Worm (Caenorhabditis elegans) whole organism, late embryonic: ENCODE measurements around the gene sms-5.

Experiments used
- C38D4.7 ChIP-seq: fragments of 200-800 bp; sonication (Bioruptor generic); optimal IDR thresholded peaks from 2 replicates; lab custom pipeline; 2018; ENCODE audit warnings: mild to moderate bottlenecking, missing genetic modification characterization, moderate library complexity, missing compliant biosample characterization
- F13H6.1 ChIP-seq: sonication (generic microtip); optimal IDR thresholded peaks from 2 replicates; lab custom pipeline; 2016; ENCODE audit warnings: missing genetic modification characterization, missing compliant biosample characterization
- K02D7.2 ChIP-seq: sonication (generic microtip); optimal IDR thresholded peaks from 2 replicates; lab custom pipeline; 2017; ENCODE audit warnings: mild to moderate bottlenecking, missing genetic modification characterization, missing compliant biosample characterization
- T23F11.4 ChIP-seq: fragments of 200-800 bp; sonication (Bioruptor generic); optimal IDR thresholded peaks from 2 replicates; lab custom pipeline; 2018; ENCODE audit warnings: mild to moderate bottlenecking, missing genetic modification characterization, missing compliant biosample characterization
- Y22D7AL.16 ChIP-seq: sonication (generic microtip); optimal IDR thresholded peaks from 2 replicates; lab custom pipeline; 2016; ENCODE audit warnings: missing genetic modification characterization, missing compliant biosample characterization
- ama-1 ChIP-seq: fragments of 150-350 bp; optimal IDR thresholded peaks from 2 replicates; lab custom pipeline; 2014
- ceh-14 ChIP-seq: sonication (generic microtip); optimal IDR thresholded peaks from 2 replicates; lab custom pipeline; 2016; ENCODE audit warnings: missing genotype, missing genetic modification characterization, missing compliant biosample characterization
- ceh-19 ChIP-seq: fragments of 200-800 bp; sonication (Bioruptor generic); optimal IDR thresholded peaks from 2 replicates; lab custom pipeline; 2018; ENCODE audit warnings: mild to moderate bottlenecking, missing genetic modification characterization, missing compliant biosample characterization
- ceh-22 ChIP-seq: sonication (generic microtip); optimal IDR thresholded peaks from 2 replicates; lab custom pipeline; 2017; ENCODE audit warnings: missing biosample characterization, missing genetic modification characterization
- ceh-24 ChIP-seq: sonication (generic microtip); optimal IDR thresholded peaks from 2 replicates; lab custom pipeline; 2016; ENCODE audit warnings: mild to moderate bottlenecking, missing genetic modification characterization, missing compliant biosample characterization
- ceh-30 ChIP-seq: fragments of 150-350 bp; optimal IDR thresholded peaks from 2 replicates; lab custom pipeline; 2014; ENCODE audit warnings: missing biosample characterization, missing genetic modification characterization
- ceh-31 ChIP-seq: sonication (generic microtip); optimal IDR thresholded peaks from 2 replicates; lab custom pipeline; 2016; ENCODE audit warnings: missing genetic modification characterization, missing compliant biosample characterization
- ceh-34 ChIP-seq: sonication (generic microtip); optimal IDR thresholded peaks from 2 replicates; lab custom pipeline; 2016; ENCODE audit warnings: mild to moderate bottlenecking, missing genetic modification characterization, missing compliant biosample characterization
- ceh-45 ChIP-seq: fragments of 200-800 bp; sonication (Bioruptor generic); IDR thresholded peaks from 2 replicates; pipeline ENCODE4 v1.3.6; 2022; ENCODE audit warnings: missing genetic modification reagents, missing genetic modification characterization, missing compliant biosample characterization
- ceh-48 ChIP-seq: sonication (generic microtip); optimal IDR thresholded peaks from 2 replicates; lab custom pipeline; 2016; ENCODE audit warnings: missing genetic modification characterization, inconsistent platforms, missing compliant biosample characterization
- ceh-6 ChIP-seq: fragments of 200-800 bp; sonication (Bioruptor generic); optimal IDR thresholded peaks from 2 replicates; lab custom pipeline; 2018; ENCODE audit warnings: mild to moderate bottlenecking, missing genetic modification characterization, missing compliant biosample characterization
- dve-1 ChIP-seq: sonication (generic microtip); optimal IDR thresholded peaks from 2 replicates; lab custom pipeline; 2017; ENCODE audit warnings: antibody characterized with exemption, mild to moderate bottlenecking, missing genetic modification characterization, missing compliant biosample characterization
- elt-4 ChIP-seq: sonication (generic microtip); optimal IDR thresholded peaks from 2 replicates; lab custom pipeline; 2016; ENCODE audit warnings: missing genetic modification characterization, missing compliant biosample characterization
- ets-4 ChIP-seq: sonication (generic microtip); optimal IDR thresholded peaks from 2 replicates; lab custom pipeline; 2016; ENCODE audit warnings: missing genetic modification characterization, missing compliant biosample characterization
- eyg-1 ChIP-seq: sonication (generic microtip); optimal IDR thresholded peaks from 2 replicates; lab custom pipeline; 2016; ENCODE audit warnings: missing genotype, missing genetic modification characterization, missing compliant biosample characterization
- fax-1 ChIP-seq: sonication (generic microtip); optimal IDR thresholded peaks from 2 replicates; lab custom pipeline; 2016; ENCODE audit warnings: missing genotype, missing genetic modification characterization, missing compliant biosample characterization
- fkh-6 ChIP-seq: sonication (generic microtip); optimal IDR thresholded peaks from 2 replicates; lab custom pipeline; 2016; ENCODE audit warnings: missing genetic modification characterization, missing compliant biosample characterization
- gmeb-2 ChIP-seq: sonication (generic microtip); optimal IDR thresholded peaks from 2 replicates; lab custom pipeline; 2016; ENCODE audit warnings: missing genetic modification characterization, inconsistent platforms, missing compliant biosample characterization
- hlh-13 ChIP-seq: fragments of 200-800 bp; sonication (Bioruptor generic); optimal IDR thresholded peaks from 2 replicates; lab custom pipeline; 2018; ENCODE audit warnings: mild to moderate bottlenecking, missing genetic modification characterization, missing compliant biosample characterization
- hlh-15 ChIP-seq: sonication (generic microtip); optimal IDR thresholded peaks from 2 replicates; lab custom pipeline; 2016; ENCODE audit warnings: missing genetic modification characterization, missing compliant biosample characterization
- hlh-30 ChIP-seq: sonication (generic microtip); optimal IDR thresholded peaks from 2 replicates; lab custom pipeline; 2017; ENCODE audit warnings: antibody characterized with exemption, missing genetic modification characterization, missing compliant biosample characterization; ENCODE audit not compliant: insufficient read depth
- hlh-6 ChIP-seq: sonication (generic microtip); optimal IDR thresholded peaks from 2 replicates; lab custom pipeline; 2016; ENCODE audit warnings: missing genotype, missing genetic modification characterization, missing compliant biosample characterization
- hlh-8 ChIP-seq: sonication (generic microtip); optimal IDR thresholded peaks from 2 replicates; lab custom pipeline; 2016; ENCODE audit warnings: missing genotype, missing genetic modification characterization, missing compliant biosample characterization
- lim-6 ChIP-seq: sonication (generic microtip); optimal IDR thresholded peaks from 2 replicates; lab custom pipeline; 2016; ENCODE audit warnings: missing genetic modification characterization, missing compliant biosample characterization
- madf-2 ChIP-seq: sonication (generic microtip); optimal IDR thresholded peaks from 2 replicates; lab custom pipeline; 2017; ENCODE audit warnings: missing genetic modification characterization, missing compliant biosample characterization
- mec-3 ChIP-seq: sonication (generic microtip); optimal IDR thresholded peaks from 2 replicates; lab custom pipeline; 2016; ENCODE audit warnings: borderline replicate concordance, missing genetic modification characterization, missing compliant biosample characterization
- nfya-1 ChIP-seq: sonication (generic microtip); optimal IDR thresholded peaks from 2 replicates; lab custom pipeline; 2017; ENCODE audit warnings: missing genetic modification characterization, mild to moderate bottlenecking, missing compliant biosample characterization, antibody characterized with exemption, moderate library complexity
- nhr-232 ChIP-seq: sonication (generic microtip); optimal IDR thresholded peaks from 2 replicates; lab custom pipeline; 2016; ENCODE audit warnings: missing genetic modification characterization, missing compliant biosample characterization
- npax-4 ChIP-seq: sonication (generic microtip); optimal IDR thresholded peaks from 2 replicates; lab custom pipeline; 2016; ENCODE audit warnings: missing genetic modification characterization, missing compliant biosample characterization
- pag-3 ChIP-seq: sonication (generic microtip); optimal IDR thresholded peaks from 2 replicates; lab custom pipeline; 2016; ENCODE audit warnings: missing compliant biosample characterization, missing genetic modification characterization, borderline replicate concordance
- pat-9 ChIP-seq: fragments of 200-800 bp; sonication (Bioruptor generic); optimal IDR thresholded peaks from 2 replicates; lab custom pipeline; 2018; ENCODE audit warnings: mild to moderate bottlenecking, missing genetic modification characterization, moderate library complexity, missing compliant biosample characterization
- pha-2 ChIP-seq: sonication (generic microtip); optimal IDR thresholded peaks from 2 replicates; lab custom pipeline; 2017; ENCODE audit warnings: mild to moderate bottlenecking, missing genetic modification characterization, missing compliant biosample characterization
- pha-4 ChIP-seq: fragments of 150-350 bp; optimal IDR thresholded peaks from 2 replicates; lab custom pipeline; 2018; ENCODE audit warnings: missing biosample characterization, missing genetic modification reagents, missing genetic modification characterization
- pqm-1 ChIP-seq: sonication (generic microtip); optimal IDR thresholded peaks from 2 replicates; lab custom pipeline; 2016; ENCODE audit warnings: missing genetic modification characterization, missing compliant biosample characterization
- pros-1 ChIP-seq: fragments of 150-350 bp; optimal IDR thresholded peaks from 2 replicates; lab custom pipeline; 2014; ENCODE audit warnings: missing biosample characterization, missing genetic modification reagents, missing genetic modification characterization
- ref-2 ChIP-seq: sonication (generic microtip); optimal IDR thresholded peaks from 2 replicates; lab custom pipeline; 2016; ENCODE audit warnings: missing genetic modification characterization, missing compliant biosample characterization
- sdc-2 ChIP-seq: sonication (generic microtip); optimal IDR thresholded peaks from 2 replicates; lab custom pipeline; 2016; ENCODE audit warnings: missing genotype, missing genetic modification characterization, missing compliant biosample characterization
- sox-2 ChIP-seq: fragments of 200-800 bp; sonication (Bioruptor generic); IDR thresholded peaks from 2 replicates; pipeline ENCODE4 v1.3.6; 2022; ENCODE audit warnings: missing genetic modification reagents, missing genetic modification characterization, missing compliant biosample characterization
- sox-4 ChIP-seq: sonication (generic microtip); optimal IDR thresholded peaks from 2 replicates; lab custom pipeline; 2017; ENCODE audit warnings: mild to moderate bottlenecking, missing genetic modification characterization, inconsistent platforms, missing compliant biosample characterization
- tbx-2 ChIP-seq: sonication (generic microtip); optimal IDR thresholded peaks from 2 replicates; lab custom pipeline; 2016; ENCODE audit warnings: missing genetic modification characterization, missing compliant biosample characterization
- tbx-7 ChIP-seq: sonication (generic microtip); optimal IDR thresholded peaks from 2 replicates; lab custom pipeline; 2016; ENCODE audit warnings: missing genotype, missing genetic modification characterization, missing compliant biosample characterization
- ttx-3 ChIP-seq: sonication (generic microtip); optimal IDR thresholded peaks from 2 replicates; lab custom pipeline; 2016; ENCODE audit warnings: missing genetic modification reagents, missing genetic modification characterization, missing compliant biosample characterization
- unc-3 ChIP-seq, 2 experiments: fragments of 200-800 bp in 1 of 2; sonication (Bioruptor generic) in 1 of 2; sonication (generic microtip) in 1 of 2; conservative IDR thresholded peaks in 1 of 2; optimal IDR thresholded peaks in 1 of 2; 2 replicates each; pipeline versions ENCODE4 v1.3.6 to Lab custom; 2016 to 2022; ENCODE audit warnings: missing compliant biosample characterization in 2 of 2, missing genetic modification characterization in 2 of 2, missing genetic modification reagents in 1 of 2
- unc-42 ChIP-seq: sonication (generic microtip); optimal IDR thresholded peaks from 2 replicates; lab custom pipeline; 2016; ENCODE audit warnings: missing genotype, missing genetic modification characterization, missing compliant biosample characterization
- unc-55 ChIP-seq: sonication (generic microtip); optimal IDR thresholded peaks from 2 replicates; lab custom pipeline; 2017; ENCODE audit warnings: missing biosample characterization, missing genetic modification reagents, missing genetic modification characterization
- unc-86 ChIP-seq: sonication (generic microtip); optimal IDR thresholded peaks from 2 replicates; lab custom pipeline; 2016; ENCODE audit warnings: missing genetic modification characterization, missing compliant biosample characterization
- zip-5 ChIP-seq: sonication (generic microtip); optimal IDR thresholded peaks from 2 replicates; lab custom pipeline; 2016; ENCODE audit warnings: missing genetic modification characterization, missing compliant biosample characterization
- ztf-16 ChIP-seq: sonication (generic microtip); optimal IDR thresholded peaks from 2 replicates; lab custom pipeline; 2017; ENCODE audit warnings: missing genetic modification characterization, missing compliant biosample characterization

The sms-5 gene

ce11 chrII:475890-476420 lies 19.3 kb upstream of the sms-5 start, which contains the start of gene nsun-1:
TSS of gene nsun-1 (minus strand) at chrII:475940.
- TF ChIP-seq madf-2 (tag; lab: Kevin White, UChicago) (no peak), Y22D7AL.16 (tag; lab: Kevin White, UChicago) (no peak), ets-4 (tag; lab: Kevin White, UChicago) (peak; percentile 66), pqm-1 (tag; lab: Kevin White, UChicago) (no peak), zip-5 (peak; percentile 60), fax-1 (tag; lab: Kevin White, UChicago) (no peak), hlh-15 (tag; lab: Kevin White, UChicago) (no peak), K02D7.2 (no peak), sdc-2 (tag; lab: Kevin White, UChicago) (no peak), ceh-6 (GFP tag; lab: Kevin White, UChicago) (no peak), nhr-232 (tag; lab: Kevin White, UChicago) (no peak), ceh-22 (tag; lab: Kevin White, UChicago) (no peak), dve-1 (tag; lab: Kevin White, UChicago) (no peak), tbx-7 (peak; percentile 51), ceh-34 (tag; lab: Kevin White, UChicago) (peak; percentile 5), sox-2 (GFP tag; lab: Robert Waterston, UW) (no peak), T23F11.4 (GFP tag; lab: Kevin White, UChicago) (no peak), C38D4.7 (no peak), F13H6.1 (no peak), hlh-13 (no peak), npax-4 (no peak), pha-2 (tag; lab: Kevin White, UChicago) (no peak), pha-4 (no peak), mec-3 (peak; percentile 45), ttx-3 (tag; lab: Kevin White, UChicago) (no peak), ceh-45 (GFP tag; lab: Robert Waterston, UW) (no peak), pag-3 (no peak), eyg-1 (tag; lab: Kevin White, UChicago) (no peak), pat-9 (tag; lab: Kevin White, UChicago) (peak; percentile 29), hlh-8 (tag; lab: Kevin White, UChicago) (peak; percentile 40), ceh-24 (tag; lab: Kevin White, UChicago) (no peak), gmeb-2 (tag; lab: Kevin White, UChicago) (no peak), ztf-16 (tag; lab: Kevin White, UChicago) (peak; percentile 22), fkh-6 (tag; lab: Kevin White, UChicago) (no peak), ref-2 (tag; lab: Kevin White, UChicago) (peak; percentile 49), unc-86 (no peak), nfya-1 (tag; lab: Kevin White, UChicago) (peak; percentile 12), ceh-30 (tag; lab: Kevin White, UChicago) (no peak), elt-4 (tag; lab: Kevin White, UChicago) (no peak), unc-3 (GFP tag; conservative IDR thresholded peaks at IDR 0.05; lab: Robert Waterston, UW) (no peak), unc-3 (tag; optimal IDR thresholded peaks at IDR 0.05; lab: Kevin White, UChicago) (no peak), tbx-2 (tag; lab: Kevin White, UChicago) (peak; percentile 70), hlh-6 (tag; lab: Kevin White, UChicago) (no peak), ceh-48 (peak; percentile 34), unc-55 (no peak), ama-1 (lab: Kevin White, UChicago) (no peak), hlh-30 (no peak), ceh-19 (GFP tag; lab: Kevin White, UChicago) (peak; percentile 45), pros-1 (tag; lab: Kevin White, UChicago) (no peak), unc-42 (peak; percentile 68), ceh-14 (peak; percentile 73), lim-6 (tag; lab: Kevin White, UChicago) (peak; percentile 58), sox-4 (no peak), ceh-31 (tag; lab: Kevin White, UChicago) (peak; percentile 88)
